Worm (Caenorhabditis elegans): ENCODE measurements around the gene T27A10.5.

The T27A10.5 gene

ce11 chrX:3548716-3549115 lies 24.7 kb downstream of the T27A10.5 start:
- TF ChIP-seq ztf-4 (tag; optimal IDR thresholded peaks at IDR 0.05) (no peak), ceh-28 (tag; optimal IDR thresholded peaks at IDR 0.05) (no peak), pqm-1 (tag; optimal IDR thresholded peaks at IDR 0.05) (peak; percentile 85), elt-2 (tag; optimal IDR thresholded peaks at IDR 0.05) (peak; percentile 68), mdl-1 (tag; optimal IDR thresholded peaks at IDR 0.05) (no peak)

ce11 chrX:3547828-3548227 lies 25.6 kb downstream of the T27A10.5 start:
- no peak for TF ChIP-seq skn-1 (tag; optimal IDR thresholded peaks at IDR 0.05)
- peak; percentile 31 for TF ChIP-seq elt-2 (tag; optimal IDR thresholded peaks at IDR 0.05)
- TF ChIP-seq pqm-1 (tag; optimal IDR thresholded peaks at IDR 0.05): no peak
- TF ChIP-seq nhr-237 (tag; optimal IDR thresholded peaks at IDR 0.05): no peak
- TF ChIP-seq unc-62 (GFP tag; optimal IDR thresholded peaks at IDR 0.05): no peak

- TF ChIP-seq elt-1 (tag; optimal IDR thresholded peaks at IDR 0.05) (peak; percentile 73), egl-27 (tag; optimal IDR thresholded peaks at IDR 0.05) (no peak), nhr-25 (tag; optimal IDR thresholded peaks at IDR 0.05) (peak; percentile 32)
Measured at ce11 chrX:3547097-3547496, 26.3 kb downstream of the T27A10.5 start.

- TF ChIP-seq ztf-4 (tag; optimal IDR thresholded peaks at IDR 0.05) (no peak), unc-62 (GFP tag; optimal IDR thresholded peaks at IDR 0.05) (no peak), ztf-11 (tag; optimal IDR thresholded peaks at IDR 0.05) (no peak), ZK546.5 (tag; optimal IDR thresholded peaks at IDR 0.05) (no peak), lsy-12 (tag; optimal IDR thresholded peaks at IDR 0.05) (no peak), nhr-67 (tag; optimal IDR thresholded peaks at IDR 0.05) (no peak), fos-1 (tag; optimal IDR thresholded peaks at IDR 0.05) (no peak), elt-3 (tag; optimal IDR thresholded peaks at IDR 0.05) (no peak), fkh-10 (GFP tag; optimal IDR thresholded peaks at IDR 0.05) (no peak), tbx-2 (tag; optimal IDR thresholded peaks at IDR 0.05) (no peak), nhr-12 (tag; optimal IDR thresholded peaks at IDR 0.05) (no peak), ceh-82 (tag; optimal IDR thresholded peaks at IDR 0.05) (no peak), jun-1 (tag; optimal IDR thresholded peaks at IDR 0.05) (no peak), zag-1 (tag; optimal IDR thresholded peaks at IDR 0.05) (no peak), nhr-25 (tag; optimal IDR thresholded peaks at IDR 0.05) (no peak), nhr-237 (tag; optimal IDR thresholded peaks at IDR 0.05) (no peak), aly-2 (tag; optimal IDR thresholded peaks at IDR 0.05) (no peak), snpc-4 (tag; optimal IDR thresholded peaks at IDR 0.05) (no peak), daf-12 (tag; optimal IDR thresholded peaks at IDR 0.05) (no peak)
Measured at ce11 chrX:3542242-3542641, 31.1 kb downstream of the T27A10.5 start, which contains the start of gene rgs-7. Gene rgs-7, plus strand, starts transcription at chrX:3542542.

- peak; percentile 62 for TF ChIP-seq nhr-23 (tag; optimal IDR thresholded peaks at IDR 0.05)
- TF ChIP-seq eor-1 (tag; optimal IDR thresholded peaks at IDR 0.05): no peak
- peak; percentile 18 for TF ChIP-seq snpc-4 (tag; optimal IDR thresholded peaks at IDR 0.05)
- TF ChIP-seq nhr-11 (tag; optimal IDR thresholded peaks at IDR 0.05): no peak
- no peak for TF ChIP-seq ZK546.5 (tag; optimal IDR thresholded peaks at IDR 0.05)
- TF ChIP-seq fkh-2 (tag; optimal IDR thresholded peaks at IDR 0.05): no peak
- peak; percentile 55 for TF ChIP-seq nfya-1 (tag; optimal IDR thresholded peaks at IDR 0.05; ENCODE audit: insufficient read depth)
- TF ChIP-seq hmg-11 (tag; optimal IDR thresholded peaks at IDR 0.05): peak; percentile 34
- no peak for TF ChIP-seq nhr-77 (tag; optimal IDR thresholded peaks at IDR 0.05)
- peak; percentile 61 for TF ChIP-seq ama-1 (optimal IDR thresholded peaks at IDR 0.05)
- TF ChIP-seq pqm-1 (tag; optimal IDR thresholded peaks at IDR 0.05): no peak
- TF ChIP-seq skn-1 (tag; optimal IDR thresholded peaks at IDR 0.05): no peak
- no peak for TF ChIP-seq ztf-4 (tag; optimal IDR thresholded peaks at IDR 0.05)
- no peak for TF ChIP-seq mdl-1 (tag; optimal IDR thresholded peaks at IDR 0.05)
- no peak for TF ChIP-seq nhr-67 (tag; optimal IDR thresholded peaks at IDR 0.05)
- no peak for TF ChIP-seq unc-62 (GFP tag; optimal IDR thresholded peaks at IDR 0.05)
- no peak for TF ChIP-seq fos-1 (tag; optimal IDR thresholded peaks at IDR 0.05)
- no peak for TF ChIP-seq nhr-43 (tag; optimal IDR thresholded peaks at IDR 0.05; ENCODE audit: poor library complexity, severe bottlenecking)
- no peak for TF ChIP-seq ceh-82 (tag; optimal IDR thresholded peaks at IDR 0.05)
- TF ChIP-seq ceh-16 (tag; optimal IDR thresholded peaks at IDR 0.05): no peak
- TF ChIP-seq egl-5 (tag; optimal IDR thresholded peaks at IDR 0.05): peak; percentile 61
- TF ChIP-seq R02D3.7 (tag; optimal IDR thresholded peaks at IDR 0.05): no peak
- no peak for TF ChIP-seq unc-39 (tag; optimal IDR thresholded peaks at IDR 0.05)
- TF ChIP-seq elt-1 (tag; optimal IDR thresholded peaks at IDR 0.05): no peak
- TF ChIP-seq lin-39 (tag; optimal IDR thresholded peaks at IDR 0.05): peak; percentile 86
- peak; percentile 72 for TF ChIP-seq nhr-25 (tag; optimal IDR thresholded peaks at IDR 0.05)
- TF ChIP-seq elt-2 (tag; optimal IDR thresholded peaks at IDR 0.05): peak; percentile 12
- TF ChIP-seq elt-3 (tag; optimal IDR thresholded peaks at IDR 0.05): no peak
- peak; percentile 58 for TF ChIP-seq pha-4 (tag; optimal IDR thresholded peaks at IDR 0.05)
- TF ChIP-seq nhr-76 (tag; optimal IDR thresholded peaks at IDR 0.05): no peak
- no peak for TF ChIP-seq fkh-10 (GFP tag; optimal IDR thresholded peaks at IDR 0.05)
- TF ChIP-seq nhr-12 (tag; optimal IDR thresholded peaks at IDR 0.05): no peak
- no peak for TF ChIP-seq jun-1 (tag; optimal IDR thresholded peaks at IDR 0.05)
- TF ChIP-seq zag-1 (tag; optimal IDR thresholded peaks at IDR 0.05): no peak
- TF ChIP-seq egl-27 (tag; optimal IDR thresholded peaks at IDR 0.05): no peak
- TF ChIP-seq ceh-28 (tag; optimal IDR thresholded peaks at IDR 0.05): no peak
- no peak for TF ChIP-seq aly-2 (tag; optimal IDR thresholded peaks at IDR 0.05)
Measured at ce11 chrX:3540861-3541260, 32.5 kb downstream of the T27A10.5 start.
